Fruit fly (Drosophila melanogaster) whole organism, embryonic: ENCODE data around the gene mTerf3.

ENCODE experiments used
- Abd-B ChIP-seq: fragments of 200-800 bp; sonication (Bioruptor generic); optimal IDR thresholded peaks from 2 replicates; lab custom pipeline; 2018; ENCODE audit warnings: missing biosample characterization, mild to moderate bottlenecking, missing genetic modification characterization, moderate library complexity
- Adf1 ChIP-seq: fragments of 200-800 bp; sonication (Bioruptor generic); IDR thresholded peaks from 2 replicates; pipeline ENCODE4 v1.3.6; 2022; ENCODE audit warnings: missing biosample characterization, missing genetic modification characterization
- Asciz ChIP-seq: fragments of 200-800 bp; sonication (Bioruptor generic); optimal IDR thresholded peaks from 2 replicates; lab custom pipeline; 2017; ENCODE audit warnings: missing biosample characterization, mild to moderate bottlenecking, missing genetic modification characterization, missing genetic modification reagents
- Atf3 ChIP-seq: fragments of 200-800 bp; sonication (Bioruptor generic); optimal IDR thresholded peaks from 3 replicates; lab custom pipeline; 2016; ENCODE audit warnings: missing biosample characterization, missing genetic modification characterization
- BEAF-32 ChIP-seq: fragments of 200-800 bp; sonication (Bioruptor generic); optimal IDR thresholded peaks from 3 replicates; lab custom pipeline; 2017; ENCODE audit warnings: missing biosample characterization, missing genetic modification characterization, mild to moderate bottlenecking, moderate library complexity, missing genetic modification reagents
- Bgb ChIP-seq: fragments of 200-800 bp; sonication (Bioruptor generic); IDR thresholded peaks from 2 replicates; pipeline ENCODE4 v1.3.6; 2022; ENCODE audit warnings: missing biosample characterization, missing genetic modification characterization; ENCODE audit not compliant: partially characterized antibody
- Blimp-1 ChIP-seq: fragments of 200-800 bp; sonication (Bioruptor generic); optimal IDR thresholded peaks from 3 replicates; lab custom pipeline; 2018; ENCODE audit warnings: missing biosample characterization, missing genetic modification characterization, mild to moderate bottlenecking, moderate library complexity, missing genetic modification reagents
- C15 ChIP-seq: fragments of 200-800 bp; sonication (Bioruptor generic); IDR thresholded peaks from 3 replicates; pipeline ENCODE4 v1.3.6; 2022; ENCODE audit warnings: missing biosample characterization, missing genetic modification characterization
- CG10209 ChIP-seq: fragments of 200-800 bp; sonication (Bioruptor generic); optimal IDR thresholded peaks from 3 replicates; lab custom pipeline; 2017; ENCODE audit warnings: missing biosample characterization, mild to moderate bottlenecking, missing genetic modification characterization, missing genetic modification reagents
- CG10654 ChIP-seq: fragments of 200-800 bp; sonication (Bioruptor generic); optimal IDR thresholded peaks from 2 replicates; lab custom pipeline; 2016; ENCODE audit warnings: missing biosample characterization, missing genetic modification characterization
- CG10959 ChIP-seq: fragments of 200-800 bp; sonication (Bioruptor generic); IDR thresholded peaks from 2 replicates; pipeline ENCODE4 v1.3.6; 2022; ENCODE audit warnings: missing biosample characterization, missing genetic modification characterization
- CG11696 ChIP-seq: fragments of 200-800 bp; sonication (Bioruptor generic); IDR thresholded peaks from 2 replicates; pipeline ENCODE4 v1.3.6; 2022; ENCODE audit warnings: missing biosample characterization, missing genetic modification characterization
- CG14860 ChIP-seq: fragments of 200-800 bp; sonication (Bioruptor generic); IDR thresholded peaks from 3 replicates; pipeline ENCODE4 v1.3.6; 2022; ENCODE audit warnings: missing biosample characterization, missing genetic modification characterization; ENCODE audit not compliant: partially characterized antibody
- CG15073 ChIP-seq: fragments of 200-800 bp; sonication (Bioruptor generic); optimal IDR thresholded peaks from 2 replicates; lab custom pipeline; 2016; ENCODE audit warnings: missing biosample characterization, missing genetic modification characterization
- CG15696 ChIP-seq: fragments of 200-800 bp; sonication (Bioruptor generic); optimal IDR thresholded peaks from 2 replicates; lab custom pipeline; 2019; ENCODE audit warnings: missing biosample characterization, mild to moderate bottlenecking, missing genetic modification characterization, moderate library complexity
- CG16813 ChIP-seq: fragments of 200-800 bp; sonication (Bioruptor generic); IDR thresholded peaks from 3 replicates; pipeline ENCODE4 v1.3.6; 2022; ENCODE audit warnings: missing biosample characterization, missing genetic modification characterization; ENCODE audit not compliant: partially characterized antibody
- CG17361 ChIP-seq: fragments of 200-800 bp; sonication (Bioruptor generic); IDR thresholded peaks from 3 replicates; pipeline ENCODE4 v1.3.6; 2022; ENCODE audit warnings: missing biosample characterization, missing genetic modification characterization
- CG17802 ChIP-seq: fragments of 200-800 bp; sonication (Bioruptor generic); optimal IDR thresholded peaks from 2 replicates; lab custom pipeline; 2018; ENCODE audit warnings: missing biosample characterization, mild to moderate bottlenecking, missing genetic modification characterization, moderate library complexity
- CG18262 ChIP-seq: fragments of 200-800 bp; optimal IDR thresholded peaks from 3 replicates; lab custom pipeline; 2019; ENCODE audit warnings: missing biosample characterization, mild to moderate bottlenecking, missing genetic modification characterization, moderate library complexity
- CG2202 ChIP-seq: fragments of 200-800 bp; sonication (Bioruptor generic); optimal IDR thresholded peaks from 2 replicates; lab custom pipeline; 2018; ENCODE audit warnings: missing biosample characterization, mild to moderate bottlenecking, missing genetic modification characterization
- CG2889 ChIP-seq: fragments of 200-800 bp; sonication (Bioruptor generic); IDR thresholded peaks from 3 replicates; pipeline ENCODE4 v1.3.6; 2022; ENCODE audit warnings: missing biosample characterization, missing genetic modification characterization
- CG6654 ChIP-seq: fragments of 200-800 bp; sonication (Bioruptor generic); optimal IDR thresholded peaks from 2 replicates; lab custom pipeline; 2017; ENCODE audit warnings: missing biosample characterization, mild to moderate bottlenecking, missing genetic modification characterization
- CG7963 ChIP-seq: fragments of 200-800 bp; sonication (Bioruptor generic); IDR thresholded peaks from 3 replicates; pipeline ENCODE4 v1.3.6; 2022; ENCODE audit warnings: missing biosample characterization, missing genetic modification characterization; ENCODE audit not compliant: partially characterized antibody
- CG8944 ChIP-seq: fragments of 200-800 bp; sonication (Bioruptor generic); optimal IDR thresholded peaks from 3 replicates; lab custom pipeline; 2016; ENCODE audit warnings: missing biosample characterization, missing genetic modification characterization
- CG9215 ChIP-seq: fragments of 200-800 bp; sonication (Bioruptor generic); IDR thresholded peaks from 2 replicates; pipeline ENCODE4 v1.3.6; 2022; ENCODE audit warnings: missing biosample characterization, missing genetic modification characterization
- CG9932 ChIP-seq: fragments of 200-800 bp; sonication (Bioruptor generic); IDR thresholded peaks from 2 replicates; pipeline ENCODE4 v1.3.6; 2022; ENCODE audit warnings: missing biosample characterization, missing genetic modification characterization
- Dip2 ChIP-seq: fragments of 200-800 bp; sonication (Bioruptor generic); IDR thresholded peaks from 2 replicates; pipeline ENCODE4 v1.3.6; 2022; ENCODE audit warnings: missing biosample characterization, missing genetic modification characterization
- Doc3 ChIP-seq: fragments of 200-800 bp; sonication (Bioruptor generic); IDR thresholded peaks from 3 replicates; pipeline ENCODE4 v1.3.6; 2022; ENCODE audit warnings: missing biosample characterization, missing genetic modification characterization; ENCODE audit not compliant: partially characterized antibody
- Fer2 ChIP-seq: fragments of 200-800 bp; sonication (Bioruptor generic); optimal IDR thresholded peaks from 2 replicates; lab custom pipeline; 2018; ENCODE audit warnings: missing biosample characterization, mild to moderate bottlenecking, missing genetic modification characterization, moderate library complexity
- HmgD ChIP-seq: fragments of 200-800 bp; sonication (Bioruptor generic); optimal IDR thresholded peaks from 3 replicates; lab custom pipeline; 2016; ENCODE audit warnings: missing biosample characterization, missing genetic modification characterization
- Lpt ChIP-seq: fragments of >200 bp; optimal IDR thresholded peaks from 2 replicates; lab custom pipeline; 2018; ENCODE audit warnings: missing biosample characterization, missing genetic modification characterization
- Pdp1 ChIP-seq, 2 experiments: fragments of 200-800 bp; sonication (Bioruptor generic); optimal IDR thresholded peaks; 3 replicates each; lab custom pipeline; 2016; ENCODE audit warnings: missing biosample characterization in 2 of 2, missing genetic modification characterization in 2 of 2, mild to moderate bottlenecking in 1 of 2, moderate library complexity in 1 of 2
- Xrp1 ChIP-seq: fragments of 200-800 bp; sonication (Bioruptor generic); IDR thresholded peaks from 2 replicates; pipeline ENCODE4 v1.3.6; 2022; ENCODE audit warnings: missing biosample characterization, missing genetic modification characterization
- chinmo ChIP-seq: fragments of 200-800 bp; sonication (Bioruptor generic); IDR thresholded peaks from 4 replicates; pipeline ENCODE4 v1.3.6; 2022; ENCODE audit warnings: missing biosample characterization, missing genetic modification characterization; ENCODE audit not compliant: partially characterized antibody
- ci ChIP-seq: fragments of 200-800 bp; sonication (Bioruptor generic); IDR thresholded peaks from 3 replicates; pipeline ENCODE4 v1.3.6; 2022; ENCODE audit warnings: missing biosample characterization, missing genetic modification characterization
- crc ChIP-seq: fragments of 200-800 bp; sonication (Bioruptor generic); optimal IDR thresholded peaks from 2 replicates; lab custom pipeline; 2016; ENCODE audit warnings: missing biosample characterization, missing genetic modification characterization
- crol ChIP-seq: fragments of 200-800 bp; sonication (Bioruptor generic); IDR thresholded peaks from 2 replicates; pipeline ENCODE4 v1.3.6; 2022; ENCODE audit warnings: missing biosample characterization, missing genetic modification characterization
- dimm ChIP-seq: fragments of 200-800 bp; sonication (Bioruptor generic); IDR thresholded peaks from 2 replicates; pipeline ENCODE4 v1.3.6; 2022; ENCODE audit warnings: missing biosample characterization, missing genetic modification characterization
- disco-r ChIP-seq: fragments of 200-800 bp; sonication (Bioruptor generic); optimal IDR thresholded peaks from 2 replicates; lab custom pipeline; 2016; ENCODE audit warnings: missing biosample characterization, missing genetic modification characterization
- grn ChIP-seq: fragments of 200-800 bp; sonication (Bioruptor generic); optimal IDR thresholded peaks from 3 replicates; lab custom pipeline; 2017; ENCODE audit warnings: missing biosample characterization, missing genetic modification characterization
- lola ChIP-seq, 3 experiments: fragments of >200 bp in 2 of 3; fragments of 200-800 bp in 1 of 3; sonication (Bioruptor generic) in 1 of 3; optimal IDR thresholded peaks; 2 replicates each; lab custom pipeline; 2017 to 2019; ENCODE audit warnings: missing biosample characterization in 3 of 3, missing genetic modification characterization in 3 of 3, mild to moderate bottlenecking in 1 of 3, moderate library complexity in 1 of 3
- mld ChIP-seq: fragments of 200-800 bp; sonication (Bioruptor generic); IDR thresholded peaks from 3 replicates; pipeline ENCODE4 v1.3.6; 2022; ENCODE audit warnings: missing biosample characterization, missing genetic modification characterization; ENCODE audit not compliant: partially characterized antibody
- sc ChIP-seq, 3 experiments: fragments of >200 bp in 2 of 3; fragments of 200-800 bp in 1 of 3; sonication (Bioruptor generic) in 1 of 3; optimal IDR thresholded peaks; 2 replicates in 2 of 3; 3 replicates in 1 of 3; lab custom pipeline; 2017; ENCODE audit warnings: mild to moderate bottlenecking in 1 of 3, missing biosample characterization in 1 of 3, missing genetic modification characterization in 1 of 3, missing genetic modification reagents in 1 of 3
- stc ChIP-seq: fragments of 200-800 bp; sonication (Bioruptor generic); IDR thresholded peaks from 2 replicates; pipeline ENCODE4 v1.3.6; 2022; ENCODE audit warnings: missing biosample characterization, missing genetic modification characterization
- stwl ChIP-seq: fragments of 200-800 bp; sonication (Bioruptor generic); optimal IDR thresholded peaks from 3 replicates; lab custom pipeline; 2018; ENCODE audit warnings: missing biosample characterization, mild to moderate bottlenecking, missing genetic modification characterization, moderate library complexity
- vnd ChIP-seq: fragments of 200-800 bp; sonication (Bioruptor generic); IDR thresholded peaks from 3 replicates; pipeline ENCODE4 v1.3.6; 2022; ENCODE audit warnings: missing biosample characterization, missing genetic modification characterization; ENCODE audit not compliant: partially characterized antibody
- wor ChIP-seq: fragments of 200-800 bp; sonication (Bioruptor generic); IDR thresholded peaks from 2 replicates; pipeline ENCODE4 v1.3.6; 2022; ENCODE audit warnings: missing biosample characterization, missing genetic modification characterization

Gene mTerf3

dm6 chr3L:20509121-20509934 lies 11.2 kb downstream of the mTerf3 start (continued):
- TF ChIP-seq CG15696 (tag; lab: Kevin White, UChicago) = peak; percentile 62
- no peak for TF ChIP-seq mld (GFP tag; lab: Robert Waterston, UW)
- TF ChIP-seq CG16813 (GFP tag; lab: Robert Waterston, UW) = no peak
- no peak for TF ChIP-seq Doc3 (GFP tag; lab: Robert Waterston, UW)
- no peak for TF ChIP-seq CG7963 (GFP tag; lab: Robert Waterston, UW)
- TF ChIP-seq BEAF-32 (GFP tag; lab: Kevin White, UChicago) = no peak
- no peak for TF ChIP-seq HmgD (GFP tag; lab: Kevin White, UChicago)
- no peak for TF ChIP-seq ci (GFP tag; lab: Robert Waterston, UW)
- no peak for TF ChIP-seq CG10959 (GFP tag; lab: Robert Waterston, UW)
- no peak for TF ChIP-seq sc (optimal IDR thresholded peaks at IDR 0.05; lab: Kevin White, UChicago)
- TF ChIP-seq sc (GFP tag; optimal IDR thresholded peaks at IDR 0.05; lab: Kevin White, UChicago) = peak; percentile 61
- no peak for TF ChIP-seq wor
- peak; percentile 44; the same call in 1 of the 2 replicates for TF ChIP-seq crol (GFP tag; lab: Robert Waterston, UW)
- TF ChIP-seq CG10654 (GFP tag; lab: Kevin White, UChicago) = peak; percentile 40
- TF ChIP-seq lola (GFP tag; optimal IDR thresholded peaks at IDR 0.05; lab: Kevin White, UChicago) = peak in 1 of 3 experiments; percentile 84
- 0 out of 2 replicates have a peak, but pooled peaks have one; percentile 54 for TF ChIP-seq Xrp1 (GFP tag; lab: Robert Waterston, UW)
- TF ChIP-seq CG18262 = peak; percentile 90
- no peak for TF ChIP-seq stc (GFP tag; lab: Robert Waterston, UW)
- no peak for TF ChIP-seq Adf1 (GFP tag; lab: Robert Waterston, UW)
- no peak for TF ChIP-seq Dip2 (GFP tag; lab: Robert Waterston, UW)
- TF ChIP-seq crc (GFP tag; lab: Kevin White, UChicago) = peak; percentile 47
- peak; percentile 20 for TF ChIP-seq CG8944 (GFP tag; lab: Kevin White, UChicago)
- TF ChIP-seq CG11696 = no peak
- TF ChIP-seq Atf3 (GFP tag; lab: Kevin White, UChicago) = peak; percentile 42
- TF ChIP-seq CG17802 (tag; lab: Kevin White, UChicago) = no peak
- peak; percentile 93 for TF ChIP-seq CG17361
- peak; percentile 55 for TF ChIP-seq disco-r (GFP tag; lab: Kevin White, UChicago)
- peak; percentile 78 for TF ChIP-seq CG10209 (GFP tag; lab: Kevin White, UChicago)
- TF ChIP-seq Asciz (GFP tag; lab: Kevin White, UChicago) = peak; percentile 85
- TF ChIP-seq stwl (tag; lab: Kevin White, UChicago) = no peak
- peak; percentile 54 for TF ChIP-seq CG9932 (GFP tag; lab: Robert Waterston, UW)
- no peak for TF ChIP-seq chinmo (GFP tag; lab: Robert Waterston, UW)
- TF ChIP-seq grn (GFP tag; lab: Kevin White, UChicago) = peak; percentile 88
- TF ChIP-seq Bgb = no peak
- no peak for TF ChIP-seq C15
- no peak for TF ChIP-seq CG2889 (GFP tag; lab: Robert Waterston, UW)
- peak; percentile 31 for TF ChIP-seq CG6654 (GFP tag; lab: Kevin White, UChicago)
- no peak for TF ChIP-seq vnd (GFP tag; lab: Robert Waterston, UW)
- TF ChIP-seq CG2202 (tag; lab: Kevin White, UChicago) = peak; percentile 37
- no peak for TF ChIP-seq CG14860 (GFP tag; lab: Robert Waterston, UW)
- TF ChIP-seq CG9215 (GFP tag; lab: Robert Waterston, UW) = peak; percentile 48
- TF ChIP-seq Lpt = no peak
- peak; percentile 65 for TF ChIP-seq Blimp-1 (GFP tag; lab: Kevin White, UChicago)
- peak; percentile 64 for TF ChIP-seq Abd-B (GFP tag; lab: Kevin White, UChicago)
- no peak for TF ChIP-seq dimm (GFP tag; lab: Robert Waterston, UW)
- TF ChIP-seq Pdp1 (GFP tag; optimal IDR thresholded peaks at IDR 0.05; lab: Kevin White, UChicago) = peak; percentile 66 to 89
- TF ChIP-seq Fer2 = peak; percentile 60
- no peak for TF ChIP-seq CG15073 (GFP tag; lab: Kevin White, UChicago)
